Fruit fly (Drosophila melanogaster): Measurements from ENCODE around the gene CG15741.
A peak's percentile ranks its signal among the peaks of the same experiment; 100 is the strongest.

Gene CG15741

DNA sequence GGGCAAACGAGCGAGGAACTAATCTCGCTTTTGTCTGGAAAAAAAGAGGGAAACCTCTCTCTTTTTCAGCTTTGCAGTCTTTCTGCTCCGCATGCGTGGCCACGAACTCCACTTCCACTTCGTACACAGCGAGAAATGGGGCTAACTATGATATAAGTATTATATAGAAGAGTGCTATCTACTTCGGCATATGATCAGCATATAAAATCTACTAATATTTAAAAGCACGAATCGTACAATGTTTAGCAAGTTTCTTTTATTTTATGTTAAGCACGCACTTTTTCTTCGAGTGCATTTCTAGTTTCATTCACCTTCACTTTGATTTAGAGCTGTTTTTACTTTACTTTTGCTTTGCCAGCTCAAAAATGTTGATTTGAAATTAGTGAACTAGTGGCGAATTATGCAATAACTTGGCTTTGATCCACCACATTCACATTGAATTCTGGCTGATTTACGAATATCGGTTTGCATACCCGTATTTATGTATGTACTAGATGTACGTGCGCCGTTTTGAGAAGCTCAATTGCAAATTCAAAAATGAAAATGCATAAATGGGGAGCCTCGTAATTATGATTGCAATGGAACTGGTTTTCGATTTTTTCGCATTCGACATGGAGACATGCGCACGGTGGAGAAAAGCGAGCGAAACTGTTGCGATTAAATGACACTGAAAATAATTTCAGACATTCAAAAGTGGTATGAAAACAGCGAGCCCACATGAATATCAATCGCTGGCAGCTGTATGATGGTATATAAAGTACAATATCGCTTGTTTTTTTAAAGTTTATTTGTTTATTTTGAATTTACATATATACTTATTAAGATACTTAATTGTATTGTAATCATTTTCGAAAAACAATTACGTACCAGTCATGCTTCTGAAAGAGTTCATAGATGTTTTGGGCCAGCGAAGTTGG lies 20.0 kb upstream of the CG15741 start:
- peak; percentile 91 for TF ChIP-seq CG8159 (tag; optimal IDR thresholded peaks at IDR 0.05)
- TF ChIP-seq CG17806 (tag; optimal IDR thresholded peaks at IDR 0.05) = peak; percentile 92
- TF ChIP-seq EcR (GFP tag; optimal IDR thresholded peaks at IDR 0.05) = peak; percentile 89
- peak; percentile 94 for TF ChIP-seq Pif1A (GFP tag; optimal IDR thresholded peaks at IDR 0.05)
- peak; percentile 90 for TF ChIP-seq CG8301 (tag; optimal IDR thresholded peaks at IDR 0.05)
- TF ChIP-seq CG9948 (tag; optimal IDR thresholded peaks at IDR 0.05) = peak; percentile 89
- TF ChIP-seq Ets98B (GFP tag; IDR thresholded peaks at IDR 0.05) = peak; percentile 97
- peak; percentile 84 for TF ChIP-seq Snoo (tag; optimal IDR thresholded peaks at IDR 0.05)
- peak; percentile 96 for TF ChIP-seq CG32121 (GFP tag; IDR thresholded peaks at IDR 0.05)
- TF ChIP-seq CG12605 (GFP tag; IDR thresholded peaks at IDR 0.05) = peak; percentile 97
- TF ChIP-seq CG13204 (GFP tag; optimal IDR thresholded peaks at IDR 0.05) = peak; percentile 86
- TF ChIP-seq CG34367 (tag; optimal IDR thresholded peaks at IDR 0.05) = peak; percentile 90
- peak; percentile 86 for TF ChIP-seq CG10348 (GFP tag; IDR thresholded peaks at IDR 0.05)
- peak; percentile 98 for TF ChIP-seq CG4496 (GFP tag; IDR thresholded peaks at IDR 0.05)
- TF ChIP-seq rn (GFP tag; IDR thresholded peaks at IDR 0.05) = peak; percentile 91
- peak; percentile 91 for TF ChIP-seq CG15710 (tag; optimal IDR thresholded peaks at IDR 0.05)
- peak; percentile 92 for TF ChIP-seq CG14655 (GFP tag; optimal IDR thresholded peaks at IDR 0.05)
- peak; percentile 60 for TF ChIP-seq D1 (tag; optimal IDR thresholded peaks at IDR 0.05)
- TF ChIP-seq fd96Ca (GFP tag; IDR thresholded peaks at IDR 0.05) = peak; percentile 94
- TF ChIP-seq Pif1B (GFP tag; optimal IDR thresholded peaks at IDR 0.05) = peak; percentile 93
- peak; percentile 81 for TF ChIP-seq gl (tag; optimal IDR thresholded peaks at IDR 0.05)

- no peak for TF ChIP-seq gl (tag; optimal IDR thresholded peaks at IDR 0.05)
- TF ChIP-seq fd96Ca (GFP tag; IDR thresholded peaks at IDR 0.05) = no peak
- TF ChIP-seq CG8301 (tag; optimal IDR thresholded peaks at IDR 0.05) = peak; percentile 10
- no peak for TF ChIP-seq CG17806 (tag; optimal IDR thresholded peaks at IDR 0.05)
- 0 out of 2 replicates have a peak, but pooled peaks have one; percentile 24 for TF ChIP-seq CG12605 (GFP tag; IDR thresholded peaks at IDR 0.05)
Observed at dm6 chrX:11856867-11857266, 19.0 kb upstream of the CG15741 start.

DNA sequence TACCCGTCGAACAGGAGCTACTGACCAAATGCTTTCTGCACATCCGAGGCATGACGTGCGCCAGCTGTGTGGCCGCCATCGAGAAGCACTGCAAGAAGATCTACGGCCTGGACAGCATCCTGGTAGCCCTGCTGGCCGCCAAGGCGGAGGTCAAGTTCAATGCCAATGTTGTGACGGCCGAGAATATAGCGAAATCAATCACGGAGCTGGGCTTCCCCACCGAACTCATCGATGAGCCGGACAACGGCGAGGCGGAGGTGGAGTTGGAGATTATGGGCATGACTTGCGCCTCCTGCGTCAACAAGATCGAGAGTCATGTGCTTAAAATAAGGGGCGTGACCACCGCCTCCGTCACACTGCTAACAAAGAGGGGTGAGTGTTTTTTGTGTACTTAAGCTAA lies 18.1 kb upstream of the CG15741 start:
- TF ChIP-seq Snoo (tag; optimal IDR thresholded peaks at IDR 0.05) (no peak), fd96Ca (GFP tag; IDR thresholded peaks at IDR 0.05) (no peak), CG4496 (GFP tag; IDR thresholded peaks at IDR 0.05) (no peak), CG10348 (GFP tag; IDR thresholded peaks at IDR 0.05) (no peak), CG13204 (GFP tag; optimal IDR thresholded peaks at IDR 0.05) (no peak), CG14655 (GFP tag; optimal IDR thresholded peaks at IDR 0.05) (no peak), CG8159 (tag; optimal IDR thresholded peaks at IDR 0.05) (no peak), D1 (tag; optimal IDR thresholded peaks at IDR 0.05) (no peak), Ets98B (GFP tag; IDR thresholded peaks at IDR 0.05) (no peak), CG17806 (tag; optimal IDR thresholded peaks at IDR 0.05) (no peak), CG8301 (tag; optimal IDR thresholded peaks at IDR 0.05) (no peak), rn (GFP tag; IDR thresholded peaks at IDR 0.05) (no peak)

DNA sequence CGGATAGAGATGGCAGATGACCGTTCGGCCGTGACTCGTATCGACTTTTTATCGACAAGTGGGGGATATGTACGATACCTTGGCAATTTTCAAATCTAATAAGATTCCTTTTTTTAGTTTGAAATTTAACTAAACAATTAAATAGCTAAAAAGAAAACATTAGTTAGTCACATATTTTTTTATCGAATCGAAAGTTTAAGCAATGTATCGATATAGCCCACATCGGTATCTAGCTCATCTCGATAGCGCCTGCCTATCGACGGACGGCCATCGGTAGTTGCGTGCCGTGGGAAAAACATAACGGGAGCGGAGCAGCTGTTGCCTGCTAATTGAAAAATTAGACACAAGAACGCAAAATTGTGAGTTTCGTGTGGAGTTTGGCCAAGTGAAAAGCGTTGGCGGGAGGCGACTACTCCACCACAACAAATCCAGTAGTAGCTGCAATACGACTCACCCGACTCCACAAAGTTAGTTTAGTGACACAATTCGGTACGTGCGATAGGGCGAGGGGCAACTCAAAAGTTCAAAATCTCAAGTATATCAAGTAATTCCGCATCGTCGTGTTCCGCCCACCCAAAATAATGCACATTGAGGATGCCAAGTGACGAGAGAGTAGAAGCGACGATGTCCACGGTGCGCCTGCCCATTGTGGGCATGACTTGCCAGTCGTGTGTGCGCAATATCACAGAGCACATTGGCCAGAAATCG lies 17.1 kb upstream of the CG15741 start, which contains the start of the genes CG10347 and ATP7:
CG10347 (minus strand) TSS at position 174 of the 708 bp plus-strand sequence.
ATP7 (plus strand) TSS at position 265 of the 708 bp plus-strand sequence.
- TF ChIP-seq rn (GFP tag; IDR thresholded peaks at IDR 0.05) = no peak
- 0 out of 2 replicates have a peak, but pooled peaks have one; percentile 7 for TF ChIP-seq CG32121 (GFP tag; IDR thresholded peaks at IDR 0.05)
- no peak for TF ChIP-seq EcR (GFP tag; optimal IDR thresholded peaks at IDR 0.05)
- TF ChIP-seq CG13204 (GFP tag; optimal IDR thresholded peaks at IDR 0.05) = no peak
- TF ChIP-seq Ets98B (GFP tag; IDR thresholded peaks at IDR 0.05) = no peak
- no peak for TF ChIP-seq CG12605 (GFP tag; IDR thresholded peaks at IDR 0.05)
- TF ChIP-seq CG4496 (GFP tag; IDR thresholded peaks at IDR 0.05) = no peak
- TF ChIP-seq CG14655 (GFP tag; optimal IDR thresholded peaks at IDR 0.05) = no peak
- no peak for TF ChIP-seq CG15710 (tag; optimal IDR thresholded peaks at IDR 0.05)
- TF ChIP-seq Snoo (tag; optimal IDR thresholded peaks at IDR 0.05) = peak; percentile 2
- TF ChIP-seq Pif1A (GFP tag; optimal IDR thresholded peaks at IDR 0.05) = peak; percentile 27
- no peak for TF ChIP-seq Pif1B (GFP tag; optimal IDR thresholded peaks at IDR 0.05)
- TF ChIP-seq D1 (tag; optimal IDR thresholded peaks at IDR 0.05) = no peak
- no peak for TF ChIP-seq fd96Ca (GFP tag; IDR thresholded peaks at IDR 0.05)
- TF ChIP-seq CG8159 (tag; optimal IDR thresholded peaks at IDR 0.05) = no peak
- no peak for TF ChIP-seq CG17806 (tag; optimal IDR thresholded peaks at IDR 0.05)
- TF ChIP-seq CG10348 (GFP tag; IDR thresholded peaks at IDR 0.05) = no peak
- no peak for TF ChIP-seq CG8301 (tag; optimal IDR thresholded peaks at IDR 0.05)

DNA sequence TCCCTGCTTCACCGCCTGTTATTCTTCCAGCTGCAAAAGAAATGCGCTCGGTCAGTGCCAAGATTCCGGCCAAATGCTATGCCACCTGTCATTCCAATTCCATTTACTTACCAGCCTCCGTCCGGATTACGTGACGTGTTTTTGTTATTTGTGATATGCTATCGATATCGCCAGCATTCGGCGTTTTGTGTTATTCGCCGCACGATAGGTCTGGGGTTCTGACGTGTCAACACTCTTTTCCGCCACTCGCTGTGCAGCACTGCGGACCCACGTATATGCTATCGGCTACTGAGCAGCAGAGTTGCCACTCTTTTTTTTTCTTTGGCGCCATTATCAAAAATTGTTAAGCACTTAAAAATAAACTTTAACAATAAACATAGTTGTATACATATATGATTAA lies 14.5 kb upstream of the CG15741 start, which contains the start of gene p24-1:
p24-1 (minus strand) TSS at position 221 of the 400 bp plus-strand sequence.
- TF ChIP-seq gl (tag; optimal IDR thresholded peaks at IDR 0.05) (no peak), CG34367 (tag; optimal IDR thresholded peaks at IDR 0.05) (no peak), CG8301 (tag; optimal IDR thresholded peaks at IDR 0.05) (no peak), Ets98B (GFP tag; IDR thresholded peaks at IDR 0.05) (peak; percentile 39; the same call in 1 of the 2 replicates), CG8159 (tag; optimal IDR thresholded peaks at IDR 0.05) (no peak), CG15710 (tag; optimal IDR thresholded peaks at IDR 0.05) (peak; percentile 13), Snoo (tag; optimal IDR thresholded peaks at IDR 0.05) (peak; percentile 33), fd96Ca (GFP tag; IDR thresholded peaks at IDR 0.05) (peak; percentile 18; the same call in 1 of the 3 replicates), CG4496 (GFP tag; IDR thresholded peaks at IDR 0.05) (peak; percentile 43; the same call in 2 of the 3 replicates), CG13204 (GFP tag; optimal IDR thresholded peaks at IDR 0.05) (no peak)

Data from whole organism, pupa.